Worm (Caenorhabditis elegans): ENCODE data around the gene sphk-1.

The sphk-1 gene

DNA sequence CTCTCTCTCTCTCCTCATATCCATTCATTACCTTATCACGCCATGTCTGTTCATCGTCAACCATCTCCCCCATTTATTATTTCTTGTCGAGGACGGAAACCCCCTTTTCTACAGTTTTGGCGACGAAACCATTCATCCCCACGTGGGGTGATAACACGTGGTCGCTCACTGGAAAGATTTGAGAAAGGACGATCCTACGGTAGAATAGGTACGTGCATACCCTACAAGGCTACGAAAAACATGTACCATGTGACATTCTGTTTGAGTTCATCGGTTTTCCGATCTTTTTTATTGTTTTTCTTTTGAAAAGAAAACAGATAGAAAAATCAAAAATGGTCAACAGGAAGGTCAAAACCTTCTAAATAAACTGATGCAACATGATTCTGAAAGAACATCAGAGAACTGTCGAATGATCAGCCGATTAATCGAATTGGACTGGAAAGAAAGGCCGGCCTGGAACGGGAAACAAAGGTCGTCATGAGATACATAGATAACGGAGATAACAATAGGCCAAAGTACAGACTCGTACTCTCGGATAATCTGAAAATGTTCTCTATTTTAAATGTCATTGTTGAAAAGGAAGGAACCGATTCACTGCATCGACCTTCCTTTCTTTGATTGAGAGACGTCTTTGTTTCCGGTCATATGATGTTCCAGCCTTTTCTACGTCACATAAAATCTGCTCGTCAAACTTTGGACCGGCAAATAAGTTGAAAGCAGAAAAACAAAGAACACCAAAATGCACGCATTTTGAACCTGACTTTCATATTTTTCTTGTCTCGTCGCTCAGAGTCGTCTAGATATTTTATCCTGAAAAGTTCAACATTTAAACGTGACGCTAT lies 40.8 kb upstream of the sphk-1 start:
- peak; percentile 38 for TF ChIP-seq F13H6.1 (tag; optimal IDR thresholded peaks at IDR 0.05)
- no peak for TF ChIP-seq ztf-4 (tag; optimal IDR thresholded peaks at IDR 0.05)
- peak; percentile 38 for TF ChIP-seq egl-27 (tag; optimal IDR thresholded peaks at IDR 0.05)
- TF ChIP-seq nhr-6 (tag; optimal IDR thresholded peaks at IDR 0.05): peak; percentile 27
- peak; percentile 95 for TF ChIP-seq nhr-25 (tag; optimal IDR thresholded peaks at IDR 0.05)
- TF ChIP-seq ztf-11 (tag; optimal IDR thresholded peaks at IDR 0.05): no peak
- TF ChIP-seq lin-13 (GFP tag; optimal IDR thresholded peaks at IDR 0.05): peak; percentile 14
- no peak for TF ChIP-seq zag-1 (tag; optimal IDR thresholded peaks at IDR 0.05)
- TF ChIP-seq gmeb-1 (tag; optimal IDR thresholded peaks at IDR 0.05): peak; percentile 66
- TF ChIP-seq lin-39 (tag; optimal IDR thresholded peaks at IDR 0.05): no peak
- TF ChIP-seq ama-1 (optimal IDR thresholded peaks at IDR 0.05): no peak
- TF ChIP-seq sma-3 (GFP tag; optimal IDR thresholded peaks at IDR 0.05): no peak
- no peak for TF ChIP-seq peb-1 (tag; optimal IDR thresholded peaks at IDR 0.05)
- peak; percentile 89 to 90 for TF ChIP-seq mdl-1 (tag; optimal IDR thresholded peaks at IDR 0.05)
- TF ChIP-seq nhr-77 (tag; optimal IDR thresholded peaks at IDR 0.05): no peak
- TF ChIP-seq nhr-10 (tag; optimal IDR thresholded peaks at IDR 0.05): no peak
- peak; percentile 22 for TF ChIP-seq C34F6.9 (tag; optimal IDR thresholded peaks at IDR 0.05)
- TF ChIP-seq lsy-2 (tag; optimal IDR thresholded peaks at IDR 0.05): peak in 1 of 2 experiments; percentile 72
- TF ChIP-seq fos-1 (tag; optimal IDR thresholded peaks at IDR 0.05): peak; percentile 18
- TF ChIP-seq sem-4 (tag; optimal IDR thresholded peaks at IDR 0.05): peak; percentile 16
- TF ChIP-seq mbf-1 (tag; optimal IDR thresholded peaks at IDR 0.05): no peak
- TF ChIP-seq crh-2 (tag; optimal IDR thresholded peaks at IDR 0.05): peak; percentile 43
- peak; percentile 14 for TF ChIP-seq mab-5 (tag; optimal IDR thresholded peaks at IDR 0.05)
- TF ChIP-seq nhr-12 (tag; optimal IDR thresholded peaks at IDR 0.05): no peak
- TF ChIP-seq ceh-16 (tag; optimal IDR thresholded peaks at IDR 0.05): no peak
- peak; percentile 98 for TF ChIP-seq sma-9 (GFP tag; optimal IDR thresholded peaks at IDR 0.05)
- TF ChIP-seq sma-9 (tag; optimal IDR thresholded peaks at IDR 0.05): no peak
- TF ChIP-seq unc-39 (tag; optimal IDR thresholded peaks at IDR 0.05): no peak
- peak; percentile 95 for TF ChIP-seq nhr-21 (tag; optimal IDR thresholded peaks at IDR 0.05)
- TF ChIP-seq elt-3 (tag; optimal IDR thresholded peaks at IDR 0.05): no peak
- TF ChIP-seq blmp-1 (tag; optimal IDR thresholded peaks at IDR 0.05; ENCODE audit: insufficient read depth): peak; percentile 78
- no peak for TF ChIP-seq unc-62 (GFP tag; optimal IDR thresholded peaks at IDR 0.05)
- TF ChIP-seq snpc-4 (tag; optimal IDR thresholded peaks at IDR 0.05): no peak
- peak; percentile 58 for TF ChIP-seq nhr-129 (tag; optimal IDR thresholded peaks at IDR 0.05)
- TF ChIP-seq Y55F3AM.14 (GFP tag; optimal IDR thresholded peaks at IDR 0.05): peak; percentile 73
- TF ChIP-seq ceh-82 (tag; optimal IDR thresholded peaks at IDR 0.05): no peak

DNA sequence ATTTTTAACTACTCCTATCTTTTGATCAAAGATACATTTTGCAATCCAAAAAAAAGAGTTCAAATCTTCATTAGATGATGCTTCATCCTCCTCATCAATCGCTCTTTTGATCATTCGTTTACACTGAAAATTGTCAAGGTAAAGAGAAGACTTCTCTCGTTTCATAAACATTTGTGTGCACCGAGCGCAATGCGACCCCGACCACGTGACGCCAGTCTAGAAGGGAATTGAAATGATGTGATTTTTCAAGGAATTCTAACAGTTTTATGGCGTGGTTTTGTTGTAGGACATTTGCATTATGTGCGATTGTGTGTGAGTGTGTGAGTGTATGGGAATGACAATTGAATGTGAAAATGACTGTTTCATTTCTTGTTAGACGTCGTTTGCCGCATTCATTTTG lies 39.8 kb upstream of the sphk-1 start:
- TF ChIP-seq ztf-4 (tag; optimal IDR thresholded peaks at IDR 0.05) (peak; percentile 15), gmeb-1 (tag; optimal IDR thresholded peaks at IDR 0.05) (no peak), lin-13 (GFP tag; optimal IDR thresholded peaks at IDR 0.05) (peak; percentile 1), F13H6.1 (tag; optimal IDR thresholded peaks at IDR 0.05) (peak; percentile 62), nhr-129 (tag; optimal IDR thresholded peaks at IDR 0.05) (peak; percentile 70), nhr-11 (tag; optimal IDR thresholded peaks at IDR 0.05) (no peak), nhr-6 (tag; optimal IDR thresholded peaks at IDR 0.05) (peak; percentile 29), lsy-2 (tag; optimal IDR thresholded peaks at IDR 0.05) (peak in 1 of 2 experiments; percentile 48), sma-9 (GFP tag; optimal IDR thresholded peaks at IDR 0.05) (peak; percentile 97), sma-9 (tag; optimal IDR thresholded peaks at IDR 0.05) (no peak), mdl-1 (tag; optimal IDR thresholded peaks at IDR 0.05) (peak in 1 of 2 experiments; percentile 74), egl-27 (tag; optimal IDR thresholded peaks at IDR 0.05) (no peak), fos-1 (tag; optimal IDR thresholded peaks at IDR 0.05) (peak; percentile 42), ama-1 (optimal IDR thresholded peaks at IDR 0.05) (peak; percentile 28), C34F6.9 (tag; optimal IDR thresholded peaks at IDR 0.05) (peak; percentile 26)

DNA sequence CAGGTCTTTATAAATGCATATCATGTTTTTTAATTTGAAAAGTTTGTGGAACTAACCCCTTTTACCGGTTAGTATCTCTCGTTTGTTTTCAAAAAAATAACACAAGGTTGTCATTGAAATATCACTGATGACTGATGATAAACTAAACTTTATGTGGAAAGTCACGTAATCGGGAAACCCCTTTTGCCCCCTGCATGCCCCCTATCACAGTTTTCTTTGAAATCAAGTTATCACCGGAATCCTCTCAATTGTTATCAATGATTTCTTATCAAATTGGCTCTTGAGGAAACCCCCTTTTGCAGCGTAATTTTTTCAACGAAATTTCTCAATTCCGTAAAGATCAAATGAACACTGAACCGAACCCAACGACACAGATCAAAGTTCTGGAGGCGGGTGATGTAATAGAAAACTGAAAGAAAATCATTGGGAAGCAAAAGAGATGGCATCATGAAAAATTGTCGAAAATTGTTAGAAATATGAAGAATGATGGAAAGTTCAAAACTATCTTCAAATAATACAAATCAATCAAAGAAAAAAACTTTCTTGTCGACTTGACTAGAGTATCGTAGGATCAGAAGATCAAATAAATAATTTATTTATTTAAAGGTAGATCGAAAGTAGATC lies 39.0 kb upstream of the sphk-1 start:
- TF ChIP-seq nhr-23 (tag; optimal IDR thresholded peaks at IDR 0.05): no peak
- TF ChIP-seq nhr-6 (tag; optimal IDR thresholded peaks at IDR 0.05): peak; percentile 34
- TF ChIP-seq lsy-2 (tag; optimal IDR thresholded peaks at IDR 0.05): peak in 1 of 2 experiments; percentile 40
- no peak for TF ChIP-seq aly-2 (tag; optimal IDR thresholded peaks at IDR 0.05)
- TF ChIP-seq lin-13 (GFP tag; optimal IDR thresholded peaks at IDR 0.05): peak; percentile 5
- peak; percentile 41 for TF ChIP-seq nhr-129 (tag; optimal IDR thresholded peaks at IDR 0.05)
- peak; percentile 77 for TF ChIP-seq nhr-25 (tag; optimal IDR thresholded peaks at IDR 0.05)
- TF ChIP-seq peb-1 (tag; optimal IDR thresholded peaks at IDR 0.05): no peak
- TF ChIP-seq nhr-21 (tag; optimal IDR thresholded peaks at IDR 0.05): peak; percentile 63
- peak; percentile 39 for TF ChIP-seq blmp-1 (tag; optimal IDR thresholded peaks at IDR 0.05; ENCODE audit: insufficient read depth)
- TF ChIP-seq crh-2 (tag; optimal IDR thresholded peaks at IDR 0.05): peak; percentile 79
- TF ChIP-seq nhr-77 (tag; optimal IDR thresholded peaks at IDR 0.05): no peak
- TF ChIP-seq gmeb-1 (tag; optimal IDR thresholded peaks at IDR 0.05): peak; percentile 14
- TF ChIP-seq F13H6.1 (tag; optimal IDR thresholded peaks at IDR 0.05): peak; percentile 42
- TF ChIP-seq sma-9 (GFP tag; optimal IDR thresholded peaks at IDR 0.05): peak; percentile 99
- no peak for TF ChIP-seq sma-9 (tag; optimal IDR thresholded peaks at IDR 0.05)
- peak; percentile 46 for TF ChIP-seq Y55F3AM.14 (GFP tag; optimal IDR thresholded peaks at IDR 0.05)
- peak; percentile 58 to 62 for TF ChIP-seq mdl-1 (tag; optimal IDR thresholded peaks at IDR 0.05)
- TF ChIP-seq sma-3 (GFP tag; optimal IDR thresholded peaks at IDR 0.05): no peak
- TF ChIP-seq nhr-11 (tag; optimal IDR thresholded peaks at IDR 0.05): no peak
- no peak for TF ChIP-seq unc-62 (GFP tag; optimal IDR thresholded peaks at IDR 0.05)
- peak; percentile 38 for TF ChIP-seq egl-27 (tag; optimal IDR thresholded peaks at IDR 0.05)
- TF ChIP-seq fos-1 (tag; optimal IDR thresholded peaks at IDR 0.05): peak; percentile 77
